Fruit fly (Drosophila melanogaster) whole organism, embryonic: ENCODE measurements around the gene RNF220.

Experiments used
- Atf3 ChIP-seq: fragments of 200-800 bp; sonication (Bioruptor generic); optimal IDR thresholded peaks from 3 replicates; lab custom pipeline; 2016; ENCODE audit warnings: missing biosample characterization, missing genetic modification characterization
- Awh ChIP-seq: fragments of 200-800 bp; sonication (Bioruptor generic); IDR thresholded peaks from 2 replicates; pipeline ENCODE4, ENCODE4 v1.3.6; 2022; ENCODE audit warnings: missing biosample characterization, missing genetic modification characterization
- CG10366 ChIP-seq: fragments of 200-800 bp; sonication (Bioruptor generic); IDR thresholded peaks from 2 replicates; pipeline ENCODE4 v1.3.6; 2022; ENCODE audit warnings: missing biosample characterization, missing genetic modification characterization
- CG10959 ChIP-seq: fragments of 200-800 bp; sonication (Bioruptor generic); IDR thresholded peaks from 2 replicates; pipeline ENCODE4 v1.3.6; 2022; ENCODE audit warnings: missing biosample characterization, missing genetic modification characterization
- CG12071 ChIP-seq: fragments of 200-800 bp; sonication (Bioruptor generic); optimal IDR thresholded peaks from 3 replicates; lab custom pipeline; 2018; ENCODE audit warnings: missing biosample characterization, mild to moderate bottlenecking, missing genetic modification characterization
- CG12104 ChIP-seq: fragments of 200-800 bp; sonication (Bioruptor generic); optimal IDR thresholded peaks from 3 replicates; lab custom pipeline; 2016; ENCODE audit warnings: missing biosample characterization, missing genetic modification characterization
- CG12744 ChIP-seq: fragments of 200-800 bp; sonication (Bioruptor generic); optimal IDR thresholded peaks from 2 replicates; lab custom pipeline; 2016; ENCODE audit warnings: missing biosample characterization, missing genetic modification characterization
- CG12769 ChIP-seq: fragments of 200-800 bp; sonication (Bioruptor generic); optimal IDR thresholded peaks from 2 replicates; lab custom pipeline; 2019; ENCODE audit warnings: missing biosample characterization, mild to moderate bottlenecking, missing genetic modification characterization, moderate library complexity
- CG13296 ChIP-seq: fragments of 200-800 bp; sonication (Bioruptor generic); optimal IDR thresholded peaks from 3 replicates; lab custom pipeline; 2018; ENCODE audit warnings: missing biosample characterization, mild to moderate bottlenecking, missing genetic modification characterization
- CG15514 ChIP-seq: fragments of 200-800 bp; sonication (Bioruptor generic); optimal IDR thresholded peaks from 3 replicates; lab custom pipeline; 2017; ENCODE audit warnings: missing biosample characterization, missing genetic modification characterization, mild to moderate bottlenecking, moderate library complexity, missing genetic modification reagents
- CG17612 ChIP-seq: fragments of 200-800 bp; sonication (Bioruptor generic); IDR thresholded peaks from 2 replicates; pipeline ENCODE4 v1.3.6; 2022; ENCODE audit warnings: missing biosample characterization, missing genetic modification characterization
- CG17829 ChIP-seq: fragments of 200-800 bp; optimal IDR thresholded peaks from 2 replicates; lab custom pipeline; 2019; ENCODE audit warnings: missing biosample characterization, mild to moderate bottlenecking, missing genetic modification characterization, moderate library complexity
- CG2129 ChIP-seq: fragments of 200-800 bp; sonication (Bioruptor generic); IDR thresholded peaks from 2 replicates; pipeline ENCODE4 v1.3.6; 2022; ENCODE audit warnings: missing biosample characterization, missing genetic modification characterization; ENCODE audit not compliant: partially characterized antibody
- CG30020 ChIP-seq: fragments of 200-800 bp; optimal IDR thresholded peaks from 2 replicates; lab custom pipeline; 2019; ENCODE audit warnings: missing biosample characterization, mild to moderate bottlenecking, missing genetic modification characterization, moderate library complexity
- CG33213 ChIP-seq: fragments of 200-800 bp; sonication (Bioruptor generic); optimal IDR thresholded peaks from 3 replicates; lab custom pipeline; 2016; ENCODE audit warnings: missing biosample characterization, missing genetic modification characterization
- CG3838 ChIP-seq: fragments of 200-800 bp; sonication (Bioruptor generic); optimal IDR thresholded peaks from 3 replicates; lab custom pipeline; 2016; ENCODE audit warnings: missing biosample characterization, missing genetic modification characterization
- CG3847 ChIP-seq: fragments of 200-800 bp; sonication (Bioruptor generic); IDR thresholded peaks from 2 replicates; pipeline ENCODE4 v1.3.6; 2022; ENCODE audit warnings: missing biosample characterization, missing genetic modification characterization
- CG4617 ChIP-seq: fragments of 200-800 bp; sonication (Bioruptor generic); optimal IDR thresholded peaks from 3 replicates; lab custom pipeline; 2016; ENCODE audit warnings: missing biosample characterization, missing genetic modification characterization, borderline replicate concordance
- CG6175 ChIP-seq: fragments of 200-800 bp; sonication (Bioruptor generic); IDR thresholded peaks from 3 replicates; pipeline ENCODE4 v1.3.6; 2022; ENCODE audit warnings: missing biosample characterization, missing genetic modification characterization
- CG6254 ChIP-seq: fragments of 200-800 bp; sonication (Bioruptor generic); optimal IDR thresholded peaks from 3 replicates; lab custom pipeline; 2017; ENCODE audit warnings: mild to moderate bottlenecking, missing biosample characterization, missing genetic modification reagents, missing genetic modification characterization
- CG7372 ChIP-seq: fragments of 200-800 bp; sonication (Bioruptor generic); IDR thresholded peaks from 2 replicates; pipeline ENCODE4 v1.3.6; 2022; ENCODE audit warnings: missing biosample characterization, missing genetic modification characterization
- CG8478 ChIP-seq: fragments of >200 bp; optimal IDR thresholded peaks from 2 replicates; lab custom pipeline; 2018
- D ChIP-seq, 2 experiments: fragments of 200-800 bp in 1 of 2; fragments of >200 bp in 1 of 2; sonication (Bioruptor generic) in 1 of 2; optimal IDR thresholded peaks; 2 replicates in 1 of 2; 3 replicates in 1 of 2; lab custom pipeline; 2017; ENCODE audit warnings: mild to moderate bottlenecking in 1 of 2, missing biosample characterization in 1 of 2, missing genetic modification characterization in 1 of 2, missing genetic modification reagents in 1 of 2
- D19A ChIP-seq: fragments of 200-800 bp; optimal IDR thresholded peaks from 3 replicates; lab custom pipeline; 2019; ENCODE audit warnings: missing biosample characterization, mild to moderate bottlenecking, missing genetic modification characterization, moderate library complexity
- Dref ChIP-seq: fragments of 200-800 bp; sonication (Bioruptor generic); IDR thresholded peaks from 2 replicates; pipeline ENCODE4 v1.3.6; 2022; ENCODE audit warnings: missing biosample characterization, missing genetic modification characterization
- HmgZ ChIP-seq: fragments of 200-800 bp; sonication (Bioruptor generic); optimal IDR thresholded peaks from 2 replicates; lab custom pipeline; 2018; ENCODE audit warnings: missing biosample characterization, mild to moderate bottlenecking, missing genetic modification characterization
- Max ChIP-seq: fragments of 200-800 bp; sonication (Bioruptor generic); optimal IDR thresholded peaks from 2 replicates; lab custom pipeline; 2016; ENCODE audit warnings: missing biosample characterization, mild to moderate bottlenecking, missing genetic modification characterization
- Med ChIP-seq: fragments of 200-800 bp; sonication (Bioruptor generic); peaks from one replicate; lab custom pipeline; 2016; ENCODE audit warnings: missing biosample characterization, missing genetic modification characterization, mild to moderate bottlenecking, inconsistent platforms, moderate library complexity
- TFAM ChIP-seq: fragments of 200-800 bp; sonication (Bioruptor generic); optimal IDR thresholded peaks from 2 replicates; lab custom pipeline; 2017; ENCODE audit warnings: missing biosample characterization, missing genetic modification characterization, inconsistent platforms
- az2 ChIP-seq: fragments of 200-800 bp; sonication (Bioruptor generic); optimal IDR thresholded peaks from 3 replicates; lab custom pipeline; 2016; ENCODE audit warnings: missing biosample characterization, missing genetic modification characterization
- chif ChIP-seq, 2 experiments: fragments of 200-800 bp; sonication (Bioruptor generic); optimal IDR thresholded peaks; 3 replicates each; lab custom pipeline; 2016; ENCODE audit warnings: missing biosample characterization in 2 of 2, missing genetic modification characterization in 2 of 2
- chm ChIP-seq: fragments of 200-800 bp; sonication (Bioruptor generic); IDR thresholded peaks from 2 replicates; pipeline ENCODE4 v1.3.6; 2022; ENCODE audit warnings: missing biosample characterization, missing genetic modification characterization
- dati ChIP-seq: fragments of 200-800 bp; sonication (Bioruptor generic); IDR thresholded peaks from 2 replicates; pipeline ENCODE4 v1.3.6; 2022; ENCODE audit warnings: missing biosample characterization, missing genetic modification characterization
- fd102C ChIP-seq: fragments of 200-800 bp; sonication (Bioruptor generic); optimal IDR thresholded peaks from 2 replicates; lab custom pipeline; 2018; ENCODE audit warnings: missing biosample characterization, mild to moderate bottlenecking, missing genetic modification characterization, moderate library complexity
- gcm ChIP-seq: fragments of 200-800 bp; sonication (Bioruptor generic); optimal IDR thresholded peaks from 2 replicates; lab custom pipeline; 2019; ENCODE audit warnings: missing biosample characterization, mild to moderate bottlenecking, missing genetic modification characterization, moderate library complexity
- gfzf ChIP-seq: fragments of 200-800 bp; sonication (Bioruptor generic); optimal IDR thresholded peaks from 2 replicates; lab custom pipeline; 2016; ENCODE audit warnings: missing biosample characterization, mild to moderate bottlenecking, missing genetic modification characterization, moderate library complexity
- grau ChIP-seq: fragments of 200-800 bp; optimal IDR thresholded peaks from 3 replicates; lab custom pipeline; 2019; ENCODE audit warnings: missing biosample characterization, mild to moderate bottlenecking, missing genetic modification characterization, moderate library complexity
- grn ChIP-seq: fragments of 200-800 bp; sonication (Bioruptor generic); optimal IDR thresholded peaks from 3 replicates; lab custom pipeline; 2017; ENCODE audit warnings: missing biosample characterization, missing genetic modification characterization
- hb ChIP-seq: fragments of 200-800 bp; sonication (Bioruptor generic); IDR thresholded peaks from 3 replicates; pipeline ENCODE4 v1.3.6; 2022; ENCODE audit warnings: missing biosample characterization, missing genetic modification characterization; ENCODE audit not compliant: partially characterized antibody
- kah ChIP-seq: fragments of 200-800 bp; sonication (Bioruptor generic); optimal IDR thresholded peaks from 2 replicates; lab custom pipeline; 2018; ENCODE audit warnings: missing biosample characterization, mild to moderate bottlenecking, missing genetic modification characterization
- psq ChIP-seq: fragments of 200-800 bp; sonication (Bioruptor generic); optimal IDR thresholded peaks from 2 replicates; lab custom pipeline; 2017; ENCODE audit warnings: missing biosample characterization, missing genetic modification characterization
- sd ChIP-seq: fragments of 200-800 bp; sonication (Bioruptor generic); optimal IDR thresholded peaks from 3 replicates; lab custom pipeline; 2018; ENCODE audit warnings: missing biosample characterization, mild to moderate bottlenecking, missing genetic modification characterization, moderate library complexity
- sr ChIP-seq: fragments of 200-800 bp; sonication (Bioruptor generic); IDR thresholded peaks from 3 replicates; pipeline ENCODE4 v1.3.6; 2022; ENCODE audit warnings: missing biosample characterization, missing genetic modification characterization
- stc ChIP-seq: fragments of 200-800 bp; sonication (Bioruptor generic); IDR thresholded peaks from 2 replicates; pipeline ENCODE4 v1.3.6; 2022; ENCODE audit warnings: missing biosample characterization, missing genetic modification characterization
- sug ChIP-seq: fragments of 200-800 bp; optimal IDR thresholded peaks from 2 replicates; lab custom pipeline; 2019; ENCODE audit warnings: missing biosample characterization, mild to moderate bottlenecking, missing genetic modification characterization, moderate library complexity
- tna ChIP-seq: fragments of 200-800 bp; sonication (Bioruptor generic); IDR thresholded peaks from 2 replicates; pipeline ENCODE4 v1.3.6; 2022; ENCODE audit warnings: missing biosample characterization, missing genetic modification characterization; ENCODE audit not compliant: partially characterized antibody

Gene RNF220

DNA sequence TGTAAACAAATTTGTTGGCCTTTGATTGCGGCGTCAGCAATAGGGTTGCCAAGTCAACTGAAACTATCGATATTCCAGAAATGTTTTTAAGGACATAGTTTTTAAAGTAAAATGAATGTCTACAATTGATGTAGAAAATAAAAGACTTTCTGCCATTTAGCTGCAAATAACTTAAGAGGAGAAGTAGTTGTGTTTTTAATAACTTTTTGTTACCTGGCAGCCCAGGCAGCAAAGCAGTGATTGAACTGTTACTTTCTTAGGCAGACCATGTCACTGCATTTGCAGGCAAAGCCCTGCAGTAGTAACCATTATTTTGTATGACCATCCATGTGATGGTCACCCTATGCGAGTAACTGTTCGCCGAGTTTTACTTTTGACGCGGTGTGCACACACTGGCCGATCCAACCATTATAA is 24.3 kb upstream of the RNF220 start, which contains the start of the genes rumi, CG7029 and Usp12-46 (continued):
- TF ChIP-seq CG17612 (GFP tag; lab: Robert Waterston, UW) (peak; percentile 62; the same call in 1 of the 2 replicates), CG12104 (GFP tag; lab: Kevin White, UChicago) (peak; percentile 20), CG30020 (tag; lab: Kevin White, UChicago) (peak; percentile 65), CG3838 (GFP tag; lab: Kevin White, UChicago) (peak; percentile 67), fd102C (GFP tag; lab: Kevin White, UChicago) (peak; percentile 76), D19A (no peak), CG12769 (tag; lab: Kevin White, UChicago) (no peak), sr (GFP tag; lab: Robert Waterston, UW) (peak; percentile 54; the same call in 1 of the 3 replicates), CG8478 (lab: Kevin White, UChicago) (no peak), sug (tag; lab: Kevin White, UChicago) (peak; percentile 86), grn (peak; percentile 34), Atf3 (GFP tag; lab: Kevin White, UChicago) (peak; percentile 88), hb (GFP tag; lab: Robert Waterston, UW) (peak; percentile 64; the same call in 1 of the 3 replicates), CG7372 (peak; percentile 82), CG13296 (GFP tag; lab: Kevin White, UChicago) (peak; percentile 73), gcm (GFP tag; lab: Kevin White, UChicago) (peak; percentile 74), CG3847 (GFP tag; lab: Robert Waterston, UW) (peak; percentile 92), CG12071 (GFP tag; lab: Kevin White, UChicago) (peak; percentile 59), dati (GFP tag; lab: Robert Waterston, UW) (0 out of 2 replicates have a peak, but pooled peaks have one; percentile 39), CG10959 (peak; percentile 73), CG33213 (GFP tag; lab: Kevin White, UChicago) (peak; percentile 90), grau (tag; lab: Kevin White, UChicago) (peak; percentile 87), CG10366 (peak; percentile 90), CG6175 (GFP tag; lab: Robert Waterston, UW) (peak; percentile 52; the same call in 2 of the 3 replicates), CG2129 (peak; percentile 64), CG6254 (GFP tag; lab: Kevin White, UChicago) (peak; percentile 72), CG12744 (GFP tag; lab: Kevin White, UChicago) (peak; percentile 81), TFAM (GFP tag; lab: Kevin White, UChicago) (peak; percentile 49), D (optimal IDR thresholded peaks at IDR 0.05; lab: Kevin White, UChicago) (no peak), D (GFP tag; optimal IDR thresholded peaks at IDR 0.05; lab: Kevin White, UChicago) (peak; percentile 69), Max (peak; percentile 80)

DNA sequence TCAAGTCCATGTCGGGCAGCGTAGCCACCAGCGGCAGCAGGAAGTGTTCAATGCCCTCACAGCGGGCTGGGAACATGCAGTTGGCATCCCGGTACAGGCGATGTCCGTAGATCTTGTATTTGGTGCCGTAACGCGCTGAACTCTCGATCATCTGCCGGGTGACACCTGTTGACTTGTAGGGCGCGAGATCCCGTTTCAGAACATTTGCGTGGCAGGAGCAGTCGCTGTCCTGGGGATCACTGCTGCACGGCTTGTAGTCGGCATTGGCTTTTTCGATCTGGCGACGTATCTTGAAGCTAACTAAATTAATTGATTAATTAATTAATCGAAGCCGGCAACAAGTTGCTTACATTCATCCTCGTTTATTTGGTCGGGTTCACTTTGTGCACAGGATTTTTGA is 23.8 kb upstream of the RNF220 start:
- 0 out of 2 replicates have a peak, but pooled peaks have one; percentile 10 for TF ChIP-seq chm
- TF ChIP-seq Awh: no peak
- TF ChIP-seq kah: peak; percentile 98

DNA sequence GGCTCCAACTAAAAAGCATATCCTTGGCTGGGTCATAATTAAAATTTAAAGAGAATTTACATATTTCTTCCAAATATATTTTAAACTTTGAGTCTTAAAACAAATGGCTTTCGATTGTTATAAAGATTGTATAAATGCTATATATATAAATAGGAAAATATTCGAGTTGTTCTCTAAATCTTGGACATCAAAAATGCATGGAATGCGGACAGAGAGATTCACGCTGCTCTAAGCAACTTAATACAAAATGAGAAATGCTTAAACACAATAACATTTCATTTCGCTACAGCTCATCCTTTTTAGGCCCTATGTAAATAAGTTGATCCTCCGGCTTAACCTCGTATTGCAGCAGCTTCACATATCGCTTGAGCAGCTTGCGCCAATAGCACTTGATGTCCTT is 22.7 kb upstream of the RNF220 start, which contains the start of gene CG31139:
TSS of gene CG31139 (minus strand) at position 101 of the 400 bp plus-strand sequence.
- no peak for TF ChIP-seq D (optimal IDR thresholded peaks at IDR 0.05; lab: Kevin White, UChicago)
- no peak for TF ChIP-seq D (GFP tag; optimal IDR thresholded peaks at IDR 0.05; lab: Kevin White, UChicago)
- TF ChIP-seq Med (GFP tag; lab: Kevin White, UChicago): peak; percentile 3

DNA sequence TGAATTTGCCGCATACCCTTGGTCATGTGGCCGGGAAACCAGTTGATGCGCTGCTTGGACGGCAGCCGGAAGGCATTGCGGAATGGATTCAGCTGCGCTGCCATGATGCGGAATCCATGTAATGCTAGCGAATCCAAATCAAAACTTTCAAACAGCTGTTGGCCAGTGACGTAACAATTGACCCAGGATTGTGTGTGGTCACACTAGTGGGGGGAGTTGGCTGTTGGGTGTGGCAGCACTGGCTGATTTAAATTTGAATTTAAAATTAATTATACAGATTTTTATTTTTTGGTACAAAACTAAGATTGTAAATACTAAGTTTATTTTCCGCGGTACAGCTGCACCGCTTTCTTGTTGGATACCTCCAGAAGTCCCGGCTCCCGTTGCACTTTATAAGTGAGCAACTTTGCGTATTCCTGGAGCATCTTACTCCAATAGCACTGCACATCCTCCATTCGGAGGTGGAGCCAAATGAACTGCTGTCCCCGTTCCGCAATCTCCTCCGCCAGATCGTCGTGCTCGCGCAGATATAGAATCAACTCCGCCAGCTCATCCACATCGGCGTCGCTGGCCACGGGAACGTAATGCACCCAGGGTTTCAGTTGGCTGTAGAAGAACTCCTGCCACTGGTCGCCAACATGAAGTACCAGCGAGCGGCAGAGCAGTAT is 21.3 kb upstream of the RNF220 start, which contains the start of gene CG17141:
TSS of gene CG17141 (minus strand) at position 177 of the 668 bp plus-strand sequence.
- TF ChIP-seq CG15514 (GFP tag; lab: Kevin White, UChicago) (peak; percentile 72), stc (GFP tag; lab: Robert Waterston, UW) (no peak), CG4617 (GFP tag; lab: Kevin White, UChicago) (peak; percentile 28), chif (GFP tag; optimal IDR thresholded peaks at IDR 0.05; lab: Kevin White, UChicago) (no peak), HmgZ (tag; lab: Kevin White, UChicago) (peak; percentile 55), sd (no peak), gfzf (peak; percentile 42), psq (GFP tag; lab: Kevin White, UChicago) (no peak), az2 (no peak), Dref (GFP tag; lab: Robert Waterston, UW) (peak; percentile 38; the same call in 1 of the 2 replicates), CG17829 (peak; percentile 6), tna (GFP tag; lab: Robert Waterston, UW) (no peak)
